Worm (Caenorhabditis elegans): ENCODE data around the gene set-14.

DNA sequence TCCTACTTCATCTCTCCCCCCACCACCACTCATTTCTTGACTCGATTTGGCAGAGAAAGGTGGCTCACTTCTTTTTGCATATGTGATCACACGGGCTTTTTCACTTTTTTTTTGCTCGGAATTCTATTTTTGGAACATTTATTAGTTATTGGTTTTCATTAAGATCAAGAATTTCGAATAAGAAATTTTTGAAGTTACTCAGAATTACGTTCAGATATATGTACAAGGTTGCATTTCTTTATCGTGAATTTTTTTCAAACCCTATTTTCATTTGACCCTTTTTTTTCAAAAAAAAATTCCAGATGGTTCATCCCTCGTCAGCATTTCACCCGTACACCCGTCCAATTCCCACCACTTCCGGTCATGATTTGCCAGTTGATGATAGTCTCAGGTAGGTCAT, 9.3 kb upstream of the set-14 start, which contains the start of gene ceh-62:
- no peak for TF ChIP-seq jun-1 (tag; optimal IDR thresholded peaks at IDR 0.05)
- TF ChIP-seq Y105C5A.15 (GFP tag; IDR thresholded peaks at IDR 0.05), result no peak
- no peak for TF ChIP-seq nhr-48 (tag; optimal IDR thresholded peaks at IDR 0.05)
- TF ChIP-seq nhr-25 (tag; optimal IDR thresholded peaks at IDR 0.05; ENCODE audit: borderline replicate concordance, insufficient read depth), result no peak
- no peak for TF ChIP-seq snpc-4 (tag; optimal IDR thresholded peaks at IDR 0.05)
- peak; percentile 74 for TF ChIP-seq aha-1 (tag)
- TF ChIP-seq zfp-3 (GFP tag; conservative IDR thresholded peaks at IDR 0.05), result no peak

Data from whole organism, L4 larva.